Worm (Caenorhabditis elegans): ENCODE results near the gene cest-24.

cest-24 gene

DNA sequence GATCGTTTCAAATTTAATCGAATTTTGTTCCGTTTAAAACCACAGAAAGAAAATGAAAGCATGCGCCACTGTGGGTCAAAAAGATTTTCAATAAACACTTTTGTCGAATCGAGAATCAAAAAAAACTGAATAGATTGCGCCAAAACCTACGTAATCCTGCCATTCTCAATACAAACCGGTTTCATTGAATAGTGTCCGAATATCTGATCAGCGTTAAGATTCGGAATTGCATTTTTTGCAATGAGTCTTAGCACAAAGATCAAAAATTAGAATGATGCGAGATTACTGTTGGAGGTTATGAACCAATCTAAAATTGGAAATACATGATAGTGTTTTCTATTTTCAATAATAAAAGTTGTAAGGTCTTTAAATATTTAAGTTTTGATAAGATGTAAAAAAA lies 1.2 kb downstream of the cest-24 start:
- TF ChIP-seq nhr-77 (tag; optimal IDR thresholded peaks at IDR 0.05) (no peak), nhr-20 (tag; optimal IDR thresholded peaks at IDR 0.05) (peak; percentile 19), nhr-85 (tag) (peak; percentile 87), blmp-1 (tag; optimal IDR thresholded peaks at IDR 0.05) (peak; percentile 59), lin-14 (GFP tag; optimal IDR thresholded peaks at IDR 0.05) (peak; percentile 38), grh-1 (GFP tag; IDR thresholded peaks at IDR 0.05) (peak; percentile 71), unc-86 (tag; optimal IDR thresholded peaks at IDR 0.05) (no peak)

- TF ChIP-seq ama-1 (optimal IDR thresholded peaks at IDR 0.05) = no peak
- peak in 5 of 6 experiments; percentile 60 to 88 (median 84) for TF ChIP-seq elt-3 (tag; optimal IDR thresholded peaks at IDR 0.05)
- TF ChIP-seq ztf-4 (tag; optimal IDR thresholded peaks at IDR 0.05) = no peak
- TF ChIP-seq jun-1 (tag; optimal IDR thresholded peaks at IDR 0.05) = no peak
- TF ChIP-seq nhr-47 (tag; optimal IDR thresholded peaks at IDR 0.05) = peak; percentile 20
- TF ChIP-seq nhr-20 (tag; optimal IDR thresholded peaks at IDR 0.05) = peak; percentile 76
- peak in 1 of 2 experiments; percentile 38 for TF ChIP-seq lin-35 (GFP tag; optimal IDR thresholded peaks at IDR 0.05)
- no peak for TF ChIP-seq pax-3 (tag; optimal IDR thresholded peaks at IDR 0.05)
- peak; percentile 26 for TF ChIP-seq nhr-90 (tag; optimal IDR thresholded peaks at IDR 0.05; ENCODE audit: poor library complexity)
- TF ChIP-seq nhr-19 (GFP tag; conservative IDR thresholded peaks at IDR 0.05) = peak; percentile 55
- peak; percentile 96 for TF ChIP-seq nhr-85 (tag)
- peak; percentile 52; the same call in 1 of the 2 replicates for TF ChIP-seq grh-1 (GFP tag; IDR thresholded peaks at IDR 0.05)
- TF ChIP-seq mep-1 (tag; optimal IDR thresholded peaks at IDR 0.05) = peak; percentile 11
- TF ChIP-seq skn-1 (tag; optimal IDR thresholded peaks at IDR 0.05) = peak; percentile 18
- peak; percentile 69 for TF ChIP-seq nhr-71 (tag; optimal IDR thresholded peaks at IDR 0.05)
- TF ChIP-seq snu-23 (GFP tag; optimal IDR thresholded peaks at IDR 0.05) = peak; percentile 31
- TF ChIP-seq blmp-1 (tag; optimal IDR thresholded peaks at IDR 0.05) = peak; percentile 47
- peak; percentile 16 for TF ChIP-seq tbx-2 (tag; optimal IDR thresholded peaks at IDR 0.05)
- no peak for TF ChIP-seq nhr-76 (tag; optimal IDR thresholded peaks at IDR 0.05)
- TF ChIP-seq lin-14 (GFP tag; optimal IDR thresholded peaks at IDR 0.05) = peak; percentile 65
Measured at ce11 chrV:6319358-6319757, 2.6 kb downstream of the cest-24 start.

- TF ChIP-seq nhr-237 (tag; optimal IDR thresholded peaks at IDR 0.05) = no peak
- peak in 1 of 6 experiments; percentile 22 for TF ChIP-seq elt-3 (tag; optimal IDR thresholded peaks at IDR 0.05)
Measured at ce11 chrV:6321280-6321679, 4.5 kb downstream of the cest-24 start.

- peak; percentile 59 for TF ChIP-seq nhr-20 (tag; optimal IDR thresholded peaks at IDR 0.05)
- no peak for TF ChIP-seq elt-3 (tag; optimal IDR thresholded peaks at IDR 0.05)
- TF ChIP-seq nhr-71 (tag; optimal IDR thresholded peaks at IDR 0.05) = peak; percentile 28
- TF ChIP-seq Y116A8C.19 (tag; optimal IDR thresholded peaks at IDR 0.05; ENCODE audit: borderline replicate concordance) = no peak
- TF ChIP-seq blmp-1 (tag; optimal IDR thresholded peaks at IDR 0.05) = peak; percentile 53
- peak; percentile 64; the same call in 1 of the 2 replicates for TF ChIP-seq grh-1 (GFP tag; IDR thresholded peaks at IDR 0.05)
- TF ChIP-seq lin-14 (GFP tag; optimal IDR thresholded peaks at IDR 0.05) = peak; percentile 33
- TF ChIP-seq nhr-85 (tag) = peak; percentile 78
- peak; percentile 39 for TF ChIP-seq snu-23 (GFP tag; optimal IDR thresholded peaks at IDR 0.05)
Measured at ce11 chrV:6321733-6322198, 5.0 kb downstream of the cest-24 start, which contains the start of gene T28C12.15. Gene T28C12.15 (minus strand): TSS chrV:6321783.

DNA sequence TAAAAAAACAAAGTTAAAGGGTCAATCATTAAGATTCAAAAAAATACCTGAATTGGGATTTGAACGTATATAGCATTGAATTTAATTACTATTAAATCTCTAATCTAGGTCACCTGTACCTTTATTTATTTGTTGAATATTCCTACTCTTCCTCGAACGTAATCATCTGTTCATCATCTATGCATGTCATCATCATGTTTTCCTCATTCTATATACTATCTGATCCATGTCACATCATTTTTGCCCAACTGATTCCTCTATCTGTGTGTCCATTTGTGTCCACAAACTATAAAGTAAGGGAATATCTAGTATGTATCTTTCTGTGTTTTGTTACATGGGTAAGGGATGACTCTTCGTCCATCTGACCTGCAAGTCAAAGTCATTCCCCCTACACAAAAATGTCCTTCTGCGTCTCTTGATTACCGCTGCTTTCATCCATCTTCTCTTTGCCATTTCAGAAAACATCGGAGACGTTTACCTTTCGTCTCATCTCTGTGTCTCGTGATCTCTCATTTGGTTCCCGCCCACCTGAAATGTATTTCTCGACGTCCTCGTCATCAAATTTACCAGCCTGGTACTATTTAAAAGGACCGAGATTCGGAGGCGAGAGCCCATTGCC lies 6.1 kb downstream of the cest-24 start:
- TF ChIP-seq ceh-63 (GFP tag; optimal IDR thresholded peaks at IDR 0.05) (no peak), nhr-19 (GFP tag; conservative IDR thresholded peaks at IDR 0.05) (peak; percentile 36; the same call in 1 of the 2 replicates), irx-1 (tag; optimal IDR thresholded peaks at IDR 0.05) (no peak), mab-9 (GFP tag; IDR thresholded peaks at IDR 0.05) (no peak), lin-14 (GFP tag; optimal IDR thresholded peaks at IDR 0.05) (peak; percentile 82), lin-35 (GFP tag; optimal IDR thresholded peaks at IDR 0.05) (peak in 1 of 2 experiments; percentile 65), nhr-71 (tag; optimal IDR thresholded peaks at IDR 0.05) (peak; percentile 80), nhr-20 (tag; optimal IDR thresholded peaks at IDR 0.05) (peak; percentile 89), lin-39 (tag; optimal IDR thresholded peaks at IDR 0.05) (no peak), blmp-1 (tag; optimal IDR thresholded peaks at IDR 0.05) (peak; percentile 71), efl-3 (GFP tag; optimal IDR thresholded peaks at IDR 0.05) (no peak), mdl-1 (tag; optimal IDR thresholded peaks at IDR 0.05) (peak in 1 of 2 experiments; percentile 12), elt-3 (tag; optimal IDR thresholded peaks at IDR 0.05) (peak in 5 of 6 experiments; percentile 14 to 69 (median 56)), lsy-2 (tag; optimal IDR thresholded peaks at IDR 0.05) (peak; percentile 0 to 17), lin-13 (GFP tag; optimal IDR thresholded peaks at IDR 0.05) (peak; percentile 6), nhr-85 (tag) (peak; percentile 96), tbx-2 (tag; optimal IDR thresholded peaks at IDR 0.05) (peak; percentile 40), ceh-90 (tag; optimal IDR thresholded peaks at IDR 0.05) (no peak), mep-1 (tag; optimal IDR thresholded peaks at IDR 0.05) (peak; percentile 64), nhr-47 (tag; optimal IDR thresholded peaks at IDR 0.05) (peak; percentile 22), grh-1 (GFP tag; IDR thresholded peaks at IDR 0.05) (peak; percentile 47), dpl-1 (GFP tag; optimal IDR thresholded peaks at IDR 0.05) (peak in 1 of 3 experiments; percentile 22), mef-2 (tag; optimal IDR thresholded peaks at IDR 0.05) (no peak), snu-23 (GFP tag; optimal IDR thresholded peaks at IDR 0.05) (peak; percentile 66), skn-1 (tag; optimal IDR thresholded peaks at IDR 0.05) (no peak), F16B12.6 (tag; optimal IDR thresholded peaks at IDR 0.05) (no peak)

Data from whole organism, L1 larva.